Worm (Caenorhabditis elegans) whole organism, mixed stage, embryonic: ENCODE data around the gene T05G5.5.

ENCODE experiments used
- M03D4.4 ChIP-seq: sonication (generic microtip); optimal IDR thresholded peaks from 2 replicates; lab custom pipeline; 2017; ENCODE audit warnings: mild to moderate bottlenecking, missing genetic modification characterization, missing compliant biosample characterization
- ceh-39 ChIP-seq: fragments of 150-350 bp; optimal IDR thresholded peaks from 2 replicates; lab custom pipeline; 2014; ENCODE audit warnings: missing biosample characterization, missing genetic modification characterization
- ceh-43 ChIP-seq: fragments of 200-800 bp; sonication (Bioruptor generic); optimal IDR thresholded peaks from 2 replicates; lab custom pipeline; 2018; ENCODE audit warnings: mild to moderate bottlenecking, missing genetic modification characterization, moderate library complexity, missing compliant biosample characterization
- ceh-83 ChIP-seq: fragments of 200-800 bp; sonication (Bioruptor generic); optimal IDR thresholded peaks from 2 replicates; lab custom pipeline; 2018; ENCODE audit warnings: mild to moderate bottlenecking, missing genetic modification characterization, missing compliant biosample characterization
- ces-1 ChIP-seq: fragments of 150-350 bp; optimal IDR thresholded peaks from 2 replicates; lab custom pipeline; 2014; ENCODE audit warnings: missing biosample characterization, missing genetic modification reagents, missing genetic modification characterization
- cnd-1 ChIP-seq: fragments of 200-800 bp; sonication (Bioruptor generic); optimal IDR thresholded peaks from 2 replicates; lab custom pipeline; 2018; ENCODE audit warnings: mild to moderate bottlenecking, missing genetic modification characterization, missing compliant biosample characterization
- drap-1 ChIP-seq: fragments of 200-800 bp; sonication (Bioruptor generic); optimal IDR thresholded peaks from 3 replicates; lab custom pipeline; 2018; ENCODE audit warnings: mild to moderate bottlenecking, missing genetic modification characterization, missing compliant biosample characterization
- elt-1 ChIP-seq: sonication (generic microtip); optimal IDR thresholded peaks from 2 replicates; lab custom pipeline; 2017; ENCODE audit warnings: missing genetic modification characterization, mild to moderate bottlenecking, missing compliant biosample characterization, antibody characterized with exemption, moderate library complexity, borderline replicate concordance; ENCODE audit not compliant: insufficient read depth
- elt-3 ChIP-seq: fragments of 150-350 bp; optimal IDR thresholded peaks from 2 replicates; lab custom pipeline; 2014; ENCODE audit warnings: missing biosample characterization, missing genetic modification characterization
- flh-1 ChIP-seq: fragments of 200-800 bp; sonication (Bioruptor generic); optimal IDR thresholded peaks from 2 replicates; lab custom pipeline; 2018; ENCODE audit warnings: mild to moderate bottlenecking, missing genetic modification characterization, moderate library complexity, missing compliant biosample characterization
- ham-2 ChIP-seq: fragments of 200-800 bp; sonication (Bioruptor generic); optimal IDR thresholded peaks from 2 replicates; lab custom pipeline; 2018; ENCODE audit warnings: mild to moderate bottlenecking, missing genetic modification characterization, missing compliant biosample characterization
- hlh-1 ChIP-seq: fragments of 150-350 bp; optimal IDR thresholded peaks from 2 replicates; lab custom pipeline; 2014; ENCODE audit warnings: missing biosample characterization, missing genetic modification reagents, missing genetic modification characterization
- lin-13 ChIP-seq: fragments of 150-350 bp; optimal IDR thresholded peaks from 2 replicates; lab custom pipeline; 2014; ENCODE audit warnings: missing biosample characterization, missing genetic modification characterization
- lsy-2 ChIP-seq: fragments of 150-350 bp; optimal IDR thresholded peaks from 2 replicates; lab custom pipeline; 2014; ENCODE audit warnings: missing biosample characterization, missing genetic modification characterization
- mab-5 ChIP-seq: fragments of 150-350 bp; optimal IDR thresholded peaks from 2 replicates; lab custom pipeline; 2014; ENCODE audit warnings: missing biosample characterization, missing genetic modification characterization
- mls-2 ChIP-seq: sonication (generic microtip); optimal IDR thresholded peaks from 2 replicates; lab custom pipeline; 2016; ENCODE audit warnings: mild to moderate bottlenecking, missing genetic modification characterization, moderate library complexity, missing compliant biosample characterization
- nhr-12 ChIP-seq: fragments of 150-350 bp; optimal IDR thresholded peaks from 2 replicates; lab custom pipeline; 2014; ENCODE audit warnings: missing biosample characterization, missing genetic modification characterization
- nhr-28 ChIP-seq: fragments of 150-350 bp; optimal IDR thresholded peaks from 2 replicates; lab custom pipeline; 2014; ENCODE audit warnings: missing biosample characterization, missing genetic modification characterization
- nhr-76 ChIP-seq: sonication (generic microtip); optimal IDR thresholded peaks from 2 replicates; lab custom pipeline; 2017; ENCODE audit warnings: missing biosample characterization, missing genetic modification characterization
- pha-4 ChIP-seq: fragments of 150-350 bp; optimal IDR thresholded peaks from 2 replicates; lab custom pipeline; 2018; ENCODE audit warnings: missing biosample characterization, missing genetic modification reagents, missing genetic modification characterization
- sem-2 ChIP-seq: fragments of 200-800 bp; sonication (Bioruptor generic); optimal IDR thresholded peaks from 2 replicates; lab custom pipeline; 2018; ENCODE audit warnings: mild to moderate bottlenecking, missing genetic modification characterization, missing compliant biosample characterization
- snpc-4 ChIP-seq: fragments of 150-350 bp; optimal IDR thresholded peaks from 2 replicates; lab custom pipeline; 2014; ENCODE audit warnings: missing biosample characterization, missing genetic modification characterization
- tbx-8 ChIP-seq: fragments of 200-800 bp; sonication (Bioruptor generic); optimal IDR thresholded peaks from 2 replicates; lab custom pipeline; 2018; ENCODE audit warnings: mild to moderate bottlenecking, missing genetic modification characterization, moderate library complexity, missing compliant biosample characterization
- unc-120 ChIP-seq: sonication (generic microtip); optimal IDR thresholded peaks from 2 replicates; lab custom pipeline; 2017; ENCODE audit warnings: missing genetic modification characterization, missing compliant biosample characterization; ENCODE audit not compliant: poor library complexity, severe bottlenecking
- unc-39 ChIP-seq: fragments of 150-350 bp; optimal IDR thresholded peaks from 2 replicates; lab custom pipeline; 2014; ENCODE audit warnings: missing biosample characterization, missing genetic modification characterization
- unc-62 ChIP-seq: fragments of 150-350 bp; optimal IDR thresholded peaks from 2 replicates; lab custom pipeline; 2014; ENCODE audit warnings: missing biosample characterization, missing genetic modification reagents, missing genetic modification characterization
- zip-8 ChIP-seq: fragments of 150-350 bp; optimal IDR thresholded peaks from 2 replicates; lab custom pipeline; 2014; ENCODE audit warnings: missing biosample characterization, missing genetic modification characterization
- ztf-11 ChIP-seq: fragments of 150-350 bp; optimal IDR thresholded peaks from 2 replicates; lab custom pipeline; 2014; ENCODE audit warnings: missing biosample characterization, missing genetic modification characterization

The T05G5.5 gene

ce11 chrIII:9731313-9731912, 19.8 kb downstream of the T05G5.5 start:
- no peak for TF ChIP-seq ztf-11 (tag; lab: Kevin White, UChicago)
- TF ChIP-seq hlh-1: peak; percentile 2
- peak; percentile 69 for TF ChIP-seq unc-62 (GFP tag; lab: Kevin White, UChicago)
- TF ChIP-seq, all 35 proteins: peak for 2

- TF ChIP-seq ham-2 (GFP tag; lab: Kevin White, UChicago) (no peak), nhr-76 (tag; lab: Kevin White, UChicago) (no peak), lsy-2 (tag; lab: Kevin White, UChicago) (no peak), hlh-1 (no peak), unc-120 (tag; lab: Kevin White, UChicago) (no peak), flh-1 (GFP tag; lab: Kevin White, UChicago) (no peak), ceh-83 (GFP tag; lab: Kevin White, UChicago) (no peak), elt-3 (tag; lab: Kevin White, UChicago) (no peak), elt-1 (tag; lab: Kevin White, UChicago) (no peak), ceh-39 (tag; lab: Kevin White, UChicago) (no peak), nhr-12 (tag; lab: Kevin White, UChicago) (no peak), ces-1 (GFP tag; lab: Kevin White, UChicago) (no peak), sem-2 (GFP tag; lab: Kevin White, UChicago) (no peak), ztf-11 (tag; lab: Kevin White, UChicago) (no peak), snpc-4 (no peak), zip-8 (no peak)
These were observed 20.8 kb downstream of the T05G5.5 start for ce11 chrIII:9730407-9730806.

ce11 chrIII:9727439-9727838, 23.8 kb downstream of the T05G5.5 start, which contains the start of gene C07A9.12:
Gene C07A9.12, minus strand, starts transcription at chrIII:9727539.
- no peak for TF ChIP-seq ztf-11 (tag; lab: Kevin White, UChicago)
- TF ChIP-seq mls-2 (tag; lab: Kevin White, UChicago): no peak
- no peak for TF ChIP-seq ceh-43 (GFP tag; lab: Kevin White, UChicago)
- no peak for TF ChIP-seq hlh-1
- no peak for TF ChIP-seq snpc-4
- TF ChIP-seq tbx-8 (GFP tag; lab: Kevin White, UChicago): no peak
- TF ChIP-seq mab-5: no peak

DNA sequence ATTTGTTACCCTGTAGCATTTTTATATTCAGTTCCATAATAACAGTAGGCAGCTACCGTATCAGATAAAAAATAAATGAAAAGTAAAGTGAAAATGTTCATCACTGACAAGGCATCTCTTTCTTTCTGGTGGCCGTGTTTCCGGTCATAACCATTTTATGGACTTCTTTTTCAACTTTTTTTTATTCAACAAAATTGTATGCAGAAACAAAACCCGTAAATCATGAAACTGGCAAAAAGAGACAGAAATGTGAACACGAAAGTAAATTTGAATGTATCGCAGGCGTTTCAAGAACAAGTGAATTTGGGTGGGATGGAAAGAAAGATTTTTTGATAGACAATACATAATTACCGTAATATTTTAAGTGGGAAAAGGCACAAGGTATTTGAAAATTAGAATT, 26.1 kb downstream of the T05G5.5 start, which contains the start of gene clec-162:
clec-162 (minus strand) TSS at position 101 of the 400 bp plus-strand sequence.
- TF ChIP-seq cnd-1 (tag; lab: Kevin White, UChicago) (no peak), nhr-76 (tag; lab: Kevin White, UChicago) (no peak), nhr-12 (tag; lab: Kevin White, UChicago) (no peak)

DNA sequence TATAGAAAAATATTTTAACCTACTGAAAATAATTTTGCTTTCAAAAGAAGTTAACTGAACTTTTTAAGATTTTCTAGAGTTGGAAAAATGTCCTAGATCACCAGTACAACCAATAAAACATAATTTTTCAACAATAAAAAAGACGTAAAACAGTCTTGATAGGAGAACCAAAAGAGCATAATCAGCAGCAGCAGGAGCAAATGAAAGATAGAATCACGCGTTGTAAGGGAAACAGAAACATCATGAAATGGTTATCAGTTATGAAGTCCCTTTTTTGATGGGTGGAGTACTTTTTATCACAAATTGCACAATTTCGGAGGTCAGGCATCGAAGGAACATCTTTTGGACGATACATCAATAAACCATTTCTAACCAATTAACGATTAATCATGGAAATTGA, 29.2 kb downstream of the T05G5.5 start:
- TF ChIP-seq M03D4.4: no peak
- TF ChIP-seq lin-13 (tag; lab: Kevin White, UChicago): no peak
- no peak for TF ChIP-seq pha-4 (tag; lab: Kevin White, UChicago)
- TF ChIP-seq unc-62 (GFP tag; lab: Kevin White, UChicago): no peak
- TF ChIP-seq mab-5: no peak
- no peak for TF ChIP-seq ham-2 (GFP tag; lab: Kevin White, UChicago)
- no peak for TF ChIP-seq flh-1 (GFP tag; lab: Kevin White, UChicago)
- no peak for TF ChIP-seq nhr-28 (tag; lab: Kevin White, UChicago)
- TF ChIP-seq drap-1 (GFP tag; lab: Kevin White, UChicago): no peak
- no peak for TF ChIP-seq zip-8
- no peak for TF ChIP-seq nhr-12 (tag; lab: Kevin White, UChicago)
- no peak for TF ChIP-seq snpc-4
- no peak for TF ChIP-seq elt-3 (tag; lab: Kevin White, UChicago)
- no peak for TF ChIP-seq ceh-39 (tag; lab: Kevin White, UChicago)
- no peak for TF ChIP-seq sem-2 (GFP tag; lab: Kevin White, UChicago)
- no peak for TF ChIP-seq mls-2 (tag; lab: Kevin White, UChicago)
- no peak for TF ChIP-seq lsy-2 (tag; lab: Kevin White, UChicago)
- no peak for TF ChIP-seq elt-1 (tag; lab: Kevin White, UChicago)
- no peak for TF ChIP-seq unc-39 (tag; lab: Kevin White, UChicago)
- TF ChIP-seq unc-120 (tag; lab: Kevin White, UChicago): no peak
